Worm (Caenorhabditis elegans): ENCODE data around the gene ssp-36.

DNA sequence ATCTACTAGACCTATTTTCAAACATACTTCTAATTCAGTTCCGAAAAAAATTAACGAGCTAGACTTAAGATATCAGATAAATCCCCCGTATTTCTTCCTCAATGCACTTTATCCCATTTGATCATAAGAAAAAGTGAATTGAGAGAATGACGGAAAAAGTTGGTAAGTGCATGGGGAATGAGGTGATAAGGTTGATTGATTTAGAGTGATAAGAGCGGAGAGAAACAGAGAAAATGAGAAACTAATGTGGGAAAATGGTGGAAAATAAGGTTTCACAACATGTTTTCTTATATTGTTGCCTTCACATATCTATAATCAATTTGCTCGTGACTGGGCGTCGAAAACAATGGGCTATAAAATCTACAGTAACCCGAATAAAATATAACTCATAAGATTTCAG is 30.4 kb downstream of the ssp-36 start:
- TF ChIP-seq ztf-4 (tag; optimal IDR thresholded peaks at IDR 0.05) (no peak), aly-2 (tag; optimal IDR thresholded peaks at IDR 0.05) (no peak), pha-4 (tag; optimal IDR thresholded peaks at IDR 0.05) (no peak), nhr-76 (tag; optimal IDR thresholded peaks at IDR 0.05) (no peak), nhr-77 (tag; optimal IDR thresholded peaks at IDR 0.05) (no peak), nhr-25 (tag; optimal IDR thresholded peaks at IDR 0.05) (no peak)
